Fruit fly (Drosophila melanogaster) whole organism, embryonic: Measurements from ENCODE around the gene CG8671.
A peak's percentile ranks its signal among the peaks of the same experiment; 100 is the strongest.

ENCODE experiments used
- Asciz ChIP-seq: fragments of 200-800 bp; sonication (Bioruptor generic); optimal IDR thresholded peaks from 2 replicates; lab custom pipeline; 2017; ENCODE audit warnings: missing biosample characterization, mild to moderate bottlenecking, missing genetic modification characterization, missing genetic modification reagents
- CG1024 ChIP-seq: fragments of 200-800 bp; sonication (Bioruptor generic); IDR thresholded peaks from 2 replicates; pipeline ENCODE4 v1.3.6; 2022; ENCODE audit warnings: missing biosample characterization, missing genetic modification characterization
- CG10462 ChIP-seq: fragments of 200-800 bp; sonication (Bioruptor generic); optimal IDR thresholded peaks from 2 replicates; lab custom pipeline; 2016; ENCODE audit warnings: missing biosample characterization, missing genetic modification characterization
- CG11696 ChIP-seq: fragments of 200-800 bp; sonication (Bioruptor generic); IDR thresholded peaks from 2 replicates; pipeline ENCODE4 v1.3.6; 2022; ENCODE audit warnings: missing biosample characterization, missing genetic modification characterization
- CG12391 ChIP-seq: fragments of 200-800 bp; sonication (Bioruptor generic); optimal IDR thresholded peaks from 3 replicates; lab custom pipeline; 2018; ENCODE audit warnings: missing biosample characterization, mild to moderate bottlenecking, missing genetic modification characterization, moderate library complexity
- CG13287 ChIP-seq: fragments of 200-800 bp; sonication (Bioruptor generic); IDR thresholded peaks from 2 replicates; pipeline ENCODE4 v1.3.6; 2022; ENCODE audit warnings: missing biosample characterization, missing genetic modification characterization; ENCODE audit not compliant: partially characterized antibody
- CG14050 ChIP-seq: fragments of 200-800 bp; sonication (Bioruptor generic); IDR thresholded peaks from 3 replicates; pipeline ENCODE4 v1.3.6; 2022; ENCODE audit warnings: missing biosample characterization, missing genetic modification characterization
- CG15514 ChIP-seq: fragments of 200-800 bp; sonication (Bioruptor generic); optimal IDR thresholded peaks from 3 replicates; lab custom pipeline; 2017; ENCODE audit warnings: missing biosample characterization, missing genetic modification characterization, mild to moderate bottlenecking, moderate library complexity, missing genetic modification reagents
- CG17359 ChIP-seq: fragments of 200-800 bp; sonication (Bioruptor generic); optimal IDR thresholded peaks from 3 replicates; lab custom pipeline; 2018; ENCODE audit warnings: missing biosample characterization, mild to moderate bottlenecking, missing genetic modification characterization, moderate library complexity
- CG17361 ChIP-seq: fragments of 200-800 bp; sonication (Bioruptor generic); IDR thresholded peaks from 3 replicates; pipeline ENCODE4 v1.3.6; 2022; ENCODE audit warnings: missing biosample characterization, missing genetic modification characterization
- CG33557 ChIP-seq: fragments of 200-800 bp; sonication (Bioruptor generic); optimal IDR thresholded peaks from 2 replicates; lab custom pipeline; 2019; ENCODE audit warnings: missing biosample characterization, mild to moderate bottlenecking, missing genetic modification characterization, moderate library complexity
- CG34376 ChIP-seq: fragments of 200-800 bp; sonication (Bioruptor generic); optimal IDR thresholded peaks from 2 replicates; lab custom pipeline; 2018; ENCODE audit warnings: missing biosample characterization, mild to moderate bottlenecking, missing genetic modification characterization
- CG4328 ChIP-seq: fragments of 200-800 bp; sonication (Bioruptor generic); optimal IDR thresholded peaks from 3 replicates; lab custom pipeline; 2017; ENCODE audit warnings: missing biosample characterization, missing genetic modification reagents, missing genetic modification characterization
- CG43689 ChIP-seq: fragments of 200-800 bp; sonication (Bioruptor generic); IDR thresholded peaks from 2 replicates; pipeline ENCODE4 v1.3.6; 2022; ENCODE audit warnings: missing biosample characterization, missing genetic modification characterization
- CG5180 ChIP-seq: fragments of 200-800 bp; sonication (Bioruptor generic); optimal IDR thresholded peaks from 3 replicates; lab custom pipeline; 2017; ENCODE audit warnings: missing biosample characterization, missing genetic modification characterization, mild to moderate bottlenecking, moderate library complexity, missing genetic modification reagents
- CG6254 ChIP-seq: fragments of 200-800 bp; sonication (Bioruptor generic); optimal IDR thresholded peaks from 3 replicates; lab custom pipeline; 2017; ENCODE audit warnings: mild to moderate bottlenecking, missing biosample characterization, missing genetic modification reagents, missing genetic modification characterization
- CG6765 ChIP-seq: fragments of 200-800 bp; sonication (Bioruptor generic); optimal IDR thresholded peaks from 3 replicates; lab custom pipeline; 2017; ENCODE audit warnings: missing biosample characterization, mild to moderate bottlenecking, missing genetic modification characterization
- CG6854 ChIP-seq: fragments of 200-800 bp; sonication (Bioruptor generic); optimal IDR thresholded peaks from 3 replicates; lab custom pipeline; 2017; ENCODE audit warnings: missing biosample characterization, mild to moderate bottlenecking, missing genetic modification characterization
- CG8944 ChIP-seq: fragments of 200-800 bp; sonication (Bioruptor generic); optimal IDR thresholded peaks from 3 replicates; lab custom pipeline; 2016; ENCODE audit warnings: missing biosample characterization, missing genetic modification characterization
- CG9797 ChIP-seq: fragments of 200-800 bp; sonication (Bioruptor generic); optimal IDR thresholded peaks from 3 replicates; lab custom pipeline; 2018; ENCODE audit warnings: missing biosample characterization, mild to moderate bottlenecking, missing genetic modification characterization
- Dp ChIP-seq: fragments of 200-800 bp; sonication (Bioruptor generic); optimal IDR thresholded peaks from 2 replicates; lab custom pipeline; 2018; ENCODE audit warnings: missing biosample characterization, mild to moderate bottlenecking, missing genetic modification characterization, moderate library complexity
- Drgx ChIP-seq: fragments of 200-800 bp; sonication (Bioruptor generic); IDR thresholded peaks from 2 replicates; pipeline ENCODE4 v1.3.6; 2022; ENCODE audit warnings: missing biosample characterization, missing genetic modification characterization
- E2f2 ChIP-seq: fragments of 200-800 bp; sonication (Bioruptor generic); IDR thresholded peaks from 2 replicates; pipeline ENCODE4 v1.3.6; 2022; ENCODE audit warnings: missing biosample characterization, missing genetic modification characterization
- H15 ChIP-seq: fragments of 200-800 bp; sonication (Bioruptor generic); IDR thresholded peaks from 3 replicates; pipeline ENCODE4 v1.3.6; 2022; ENCODE audit warnings: missing biosample characterization, missing genetic modification characterization
- HmgZ ChIP-seq: fragments of 200-800 bp; sonication (Bioruptor generic); optimal IDR thresholded peaks from 2 replicates; lab custom pipeline; 2018; ENCODE audit warnings: missing biosample characterization, mild to moderate bottlenecking, missing genetic modification characterization
- MBD-R2 ChIP-seq: fragments of 200-800 bp; sonication (Bioruptor generic); IDR thresholded peaks from 2 replicates; pipeline ENCODE4 v1.3.6; 2022; ENCODE audit warnings: missing biosample characterization, missing genetic modification characterization
- NK7.1 ChIP-seq: fragments of 200-800 bp; sonication (Bioruptor generic); optimal IDR thresholded peaks from 3 replicates; lab custom pipeline; 2016; ENCODE audit warnings: missing biosample characterization, missing genetic modification characterization
- Rx ChIP-seq: fragments of 200-800 bp; sonication (Bioruptor generic); IDR thresholded peaks from 2 replicates; pipeline ENCODE4 v1.3.6; 2022; ENCODE audit warnings: missing biosample characterization, missing genetic modification characterization
- Scr ChIP-seq: fragments of 200-800 bp; sonication (Bioruptor generic); IDR thresholded peaks from 2 replicates; pipeline ENCODE4 v1.3.6; 2022; ENCODE audit warnings: missing biosample characterization, missing genetic modification characterization; ENCODE audit not compliant: partially characterized antibody
- Sry-δ ChIP-seq: fragments of 200-800 bp; sonication (Bioruptor generic); optimal IDR thresholded peaks from 2 replicates; lab custom pipeline; 2016; ENCODE audit warnings: missing biosample characterization, missing genetic modification characterization
- Vsx1 ChIP-seq: fragments of 200-800 bp; sonication (Bioruptor generic); optimal IDR thresholded peaks from 2 replicates; lab custom pipeline; 2017; ENCODE audit warnings: missing biosample characterization, mild to moderate bottlenecking, missing genetic modification characterization, missing genetic modification reagents
- crp ChIP-seq, 2 experiments: fragments of 200-800 bp; sonication (Bioruptor generic); optimal IDR thresholded peaks; 2 replicates in 1 of 2; 3 replicates in 1 of 2; lab custom pipeline; 2017; ENCODE audit warnings: missing biosample characterization in 2 of 2, missing genetic modification characterization in 2 of 2, mild to moderate bottlenecking in 1 of 2, moderate library complexity in 1 of 2
- ems ChIP-seq: fragments of 200-800 bp; sonication (Bioruptor generic); optimal IDR thresholded peaks from 3 replicates; lab custom pipeline; 2016; ENCODE audit warnings: missing biosample characterization, missing genetic modification characterization
- exex ChIP-seq: fragments of 200-800 bp; sonication (Bioruptor generic); optimal IDR thresholded peaks from 4 replicates; lab custom pipeline; 2018; ENCODE audit warnings: missing biosample characterization, mild to moderate bottlenecking, missing genetic modification characterization, moderate library complexity
- grau ChIP-seq: fragments of 200-800 bp; optimal IDR thresholded peaks from 3 replicates; lab custom pipeline; 2019; ENCODE audit warnings: missing biosample characterization, mild to moderate bottlenecking, missing genetic modification characterization, moderate library complexity
- gro ChIP-seq: fragments of 200-800 bp; sonication (Bioruptor generic); optimal IDR thresholded peaks from 2 replicates; lab custom pipeline; 2016; ENCODE audit warnings: missing biosample characterization, missing genetic modification characterization
- her ChIP-seq: fragments of 200-800 bp; sonication (Bioruptor generic); optimal IDR thresholded peaks from 2 replicates; lab custom pipeline; 2016; ENCODE audit warnings: missing biosample characterization, missing genetic modification characterization
- hth ChIP-seq: fragments of >200 bp; optimal IDR thresholded peaks from 2 replicates; lab custom pipeline; 2017; ENCODE audit warnings: inconsistent platforms
- jigr1 ChIP-seq: fragments of 200-800 bp; sonication (Bioruptor generic); IDR thresholded peaks from 3 replicates; pipeline ENCODE4 v1.3.6; 2022; ENCODE audit warnings: missing biosample characterization, missing genetic modification characterization
- lilli ChIP-seq: fragments of 200-800 bp; sonication (Bioruptor generic); optimal IDR thresholded peaks from 3 replicates; lab custom pipeline; 2016; ENCODE audit warnings: missing biosample characterization, missing genetic modification characterization
- phol ChIP-seq: fragments of 200-800 bp; sonication (Bioruptor generic); optimal IDR thresholded peaks from 3 replicates; lab custom pipeline; 2018; ENCODE audit warnings: missing biosample characterization, mild to moderate bottlenecking, missing genetic modification characterization, moderate library complexity
- row ChIP-seq: fragments of 200-800 bp; sonication (Bioruptor generic); IDR thresholded peaks from 3 replicates; pipeline ENCODE4 v1.3.6; 2022; ENCODE audit warnings: missing biosample characterization, missing genetic modification characterization
- sens ChIP-seq: fragments of 200-800 bp; sonication (Bioruptor generic); peaks from one replicate; lab custom pipeline; 2016; ENCODE audit warnings: missing biosample characterization, missing genetic modification characterization
- ssp ChIP-seq: fragments of 200-800 bp; sonication (Bioruptor generic); IDR thresholded peaks from 2 replicates; pipeline ENCODE4 v1.3.6; 2022; ENCODE audit warnings: missing biosample characterization, missing genetic modification characterization
- stwl ChIP-seq: fragments of 200-800 bp; sonication (Bioruptor generic); optimal IDR thresholded peaks from 3 replicates; lab custom pipeline; 2018; ENCODE audit warnings: missing biosample characterization, mild to moderate bottlenecking, missing genetic modification characterization, moderate library complexity
- tll ChIP-seq, 2 experiments: fragments of 200-800 bp in 1 of 2; fragments of >200 bp in 1 of 2; sonication (Bioruptor generic) in 1 of 2; optimal IDR thresholded peaks; 2 replicates each; lab custom pipeline; 2017 to 2019; ENCODE audit warnings: missing biosample characterization in 2 of 2, missing genetic modification characterization in 2 of 2, mild to moderate bottlenecking in 1 of 2, moderate library complexity in 1 of 2
- tna ChIP-seq: fragments of 200-800 bp; sonication (Bioruptor generic); IDR thresholded peaks from 2 replicates; pipeline ENCODE4 v1.3.6; 2022; ENCODE audit warnings: missing biosample characterization, missing genetic modification characterization; ENCODE audit not compliant: partially characterized antibody
- toy ChIP-seq: fragments of 200-800 bp; sonication (Bioruptor generic); IDR thresholded peaks from 2 replicates; pipeline ENCODE4 v1.3.6; 2022; ENCODE audit warnings: missing biosample characterization, missing genetic modification characterization
- wek ChIP-seq: fragments of 200-800 bp; sonication (Bioruptor generic); optimal IDR thresholded peaks from 3 replicates; lab custom pipeline; 2018; ENCODE audit warnings: missing biosample characterization, mild to moderate bottlenecking, missing genetic modification characterization, moderate library complexity
- yki ChIP-seq: fragments of >200 bp; optimal IDR thresholded peaks from 3 replicates; lab custom pipeline; 2018
- zfh1 ChIP-seq: fragments of 200-800 bp; sonication (Bioruptor generic); IDR thresholded peaks from 3 replicates; pipeline ENCODE4 v1.3.6; 2022; ENCODE audit warnings: missing biosample characterization, missing genetic modification characterization

CG8671 gene

DNA sequence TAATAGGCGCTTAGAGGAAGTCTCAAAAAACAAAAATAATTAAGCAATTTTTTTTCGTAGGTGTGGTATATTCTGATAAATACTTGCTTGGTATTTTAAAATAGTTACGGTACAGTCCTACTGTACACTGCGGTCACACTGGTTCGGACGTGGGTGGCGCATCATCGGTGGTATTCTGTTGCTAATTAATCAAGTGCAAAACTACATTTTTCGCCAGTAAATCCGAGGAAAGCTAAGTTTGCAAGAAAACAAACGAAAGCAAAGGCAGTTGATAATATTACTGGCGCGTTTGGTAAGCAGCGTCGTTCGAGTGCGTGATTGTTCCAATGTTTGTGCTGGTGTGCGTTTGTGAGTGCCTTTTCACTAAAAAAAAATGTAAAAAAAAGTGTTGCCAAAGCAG, at the start of gene CG8671 (continued):
- TF ChIP-seq phol (tag; lab: Kevin White, UChicago) (peak; percentile 2), CG9797 (GFP tag; lab: Kevin White, UChicago) (peak; percentile 82), hth (lab: Kevin White, UChicago) (no peak), Drgx (no peak), gro (GFP tag; lab: Kevin White, UChicago) (no peak), CG6854 (GFP tag; lab: Kevin White, UChicago) (no peak), stwl (tag; lab: Kevin White, UChicago) (peak; percentile 84), crp (GFP tag; optimal IDR thresholded peaks at IDR 0.05; lab: Kevin White, UChicago) (peak in 1 of 2 experiments; percentile 4), E2f2 (GFP tag; lab: Robert Waterston, UW) (peak; percentile 43; the same call in 1 of the 2 replicates), sens (GFP tag; lab: Kevin White, UChicago) (peak; percentile 86), CG33557 (GFP tag; lab: Kevin White, UChicago) (no peak), MBD-R2 (GFP tag; lab: Robert Waterston, UW) (peak; percentile 49), ssp (peak; percentile 19; the same call in 1 of the 2 replicates), CG6765 (GFP tag; lab: Kevin White, UChicago) (peak; percentile 31), ems (GFP tag; lab: Kevin White, UChicago) (no peak), CG15514 (peak; percentile 40), wek (peak; percentile 96), row (GFP tag; lab: Robert Waterston, UW) (peak; percentile 45; the same call in 2 of the 3 replicates), grau (tag; lab: Kevin White, UChicago) (peak; percentile 40), jigr1 (GFP tag; lab: Robert Waterston, UW) (no peak), toy (GFP tag; lab: Robert Waterston, UW) (no peak), CG12391 (tag; lab: Kevin White, UChicago) (peak; percentile 30), CG34376 (GFP tag; lab: Kevin White, UChicago) (no peak), Dp (GFP tag; lab: Kevin White, UChicago) (peak; percentile 35), CG11696 (GFP tag; lab: Robert Waterston, UW) (no peak), exex (tag; lab: Kevin White, UChicago) (no peak), lilli (GFP tag; lab: Kevin White, UChicago) (peak; percentile 33), NK7.1 (no peak), CG14050 (no peak), Scr (GFP tag; lab: Robert Waterston, UW) (0 out of 2 replicates have a peak, but pooled peaks have one; percentile 6), CG1024 (GFP tag; lab: Robert Waterston, UW) (0 out of 2 replicates have a peak, but pooled peaks have one; percentile 5), H15 (no peak), zfh1 (peak; percentile 39; the same call in 1 of the 3 replicates), CG4328 (GFP tag; lab: Kevin White, UChicago) (no peak), CG43689 (GFP tag; lab: Robert Waterston, UW) (no peak), her (GFP tag; lab: Kevin White, UChicago) (peak; percentile 3), CG17359 (tag; lab: Kevin White, UChicago) (no peak), tll (GFP tag; optimal IDR thresholded peaks at IDR 0.05; lab: Kevin White, UChicago) (no peak), CG5180 (GFP tag; lab: Kevin White, UChicago) (no peak), Sry-δ (GFP tag; lab: Kevin White, UChicago) (peak; percentile 11), Vsx1 (GFP tag; lab: Kevin White, UChicago) (peak; percentile 53), CG13287 (GFP tag; lab: Robert Waterston, UW) (peak; percentile 47; the same call in 1 of the 2 replicates), CG10462 (GFP tag; lab: Kevin White, UChicago) (no peak), yki (lab: Kevin White, UChicago) (no peak), tna (GFP tag; lab: Robert Waterston, UW) (no peak), HmgZ (tag; lab: Kevin White, UChicago) (peak; percentile 47), CG17361 (GFP tag; lab: Robert Waterston, UW) (peak; percentile 26; the same call in 1 of the 3 replicates), CG6254 (no peak), Asciz (GFP tag; lab: Kevin White, UChicago) (no peak), CG8944 (no peak), Rx (no peak)
